Worm (Caenorhabditis elegans) whole organism, L2 larva: ENCODE results near the gene dhs-27.

ENCODE experiments used
- C34F6.9 ChIP-seq: fragments of 150-350 bp; optimal IDR thresholded peaks from 2 replicates; lab custom pipeline; 2014; ENCODE audit warnings: missing biosample characterization, missing genetic modification characterization
- R02D3.7 ChIP-seq: fragments of 150-350 bp; optimal IDR thresholded peaks from 2 replicates; lab custom pipeline; 2014; ENCODE audit warnings: missing biosample characterization, missing genetic modification characterization
- ceh-82 ChIP-seq: fragments of 150-350 bp; optimal IDR thresholded peaks from 2 replicates; lab custom pipeline; 2014; ENCODE audit warnings: missing biosample characterization, missing genetic modification characterization
- elt-1 ChIP-seq: fragments of 150-350 bp; optimal IDR thresholded peaks from 2 replicates; lab custom pipeline; 2014; ENCODE audit warnings: missing biosample characterization, missing genetic modification characterization
- nhr-12 ChIP-seq: fragments of 150-350 bp; optimal IDR thresholded peaks from 2 replicates; lab custom pipeline; 2014; ENCODE audit warnings: missing biosample characterization, missing genetic modification characterization
- nhr-25 ChIP-seq: fragments of 150-350 bp; sonication (generic microtip); optimal IDR thresholded peaks from 3 replicates; lab custom pipeline; 2014; ENCODE audit warnings: missing biosample characterization, missing genetic modification characterization
- skn-1 ChIP-seq: sonication (generic microtip); optimal IDR thresholded peaks from 2 replicates; lab custom pipeline; 2017; ENCODE audit warnings: missing biosample characterization, missing genetic modification characterization
- unc-62 ChIP-seq: fragments of 150-350 bp; optimal IDR thresholded peaks from 2 replicates; lab custom pipeline; 2014; ENCODE audit warnings: missing biosample characterization, missing genetic modification reagents, missing genetic modification characterization
- ztf-4 ChIP-seq: fragments of 150-350 bp; optimal IDR thresholded peaks from 2 replicates; lab custom pipeline; 2014; ENCODE audit warnings: missing biosample characterization, missing genetic modification characterization

DNA sequence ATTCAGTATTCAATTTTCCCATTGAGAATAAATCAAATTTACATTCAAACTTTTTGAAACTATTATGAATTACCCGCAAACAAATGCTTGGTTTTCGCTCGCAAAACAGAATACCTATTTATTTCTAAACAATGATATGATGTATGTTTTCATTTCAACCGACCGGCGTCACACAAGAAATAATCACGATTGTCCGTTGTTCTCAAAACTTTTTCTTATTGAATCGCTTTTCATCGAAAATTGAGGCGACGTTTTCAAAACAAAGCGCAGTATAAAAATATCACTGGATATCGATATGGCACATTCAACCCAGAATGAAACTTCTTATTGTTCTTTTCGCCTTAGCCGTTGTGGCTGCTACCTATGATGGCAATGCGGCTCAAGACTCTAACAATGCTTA, 27.0 kb upstream of the dhs-27 start, which contains the start of gene ZK813.3:
- TF ChIP-seq skn-1 (tag; lab: Kevin White, UChicago) = no peak
- TF ChIP-seq nhr-25 (tag; lab: Kevin White, UChicago) = no peak
- no peak for TF ChIP-seq nhr-12 (tag; lab: Kevin White, UChicago)
- TF ChIP-seq R02D3.7 (tag; lab: Kevin White, UChicago) = no peak
- TF ChIP-seq ceh-82 (tag; lab: Kevin White, UChicago) = no peak
- no peak for TF ChIP-seq C34F6.9
- TF ChIP-seq elt-1 (tag; lab: Kevin White, UChicago) = no peak
- no peak for TF ChIP-seq unc-62 (GFP tag; lab: Kevin White, UChicago)
- no peak for TF ChIP-seq ztf-4 (tag; lab: Kevin White, UChicago)
